Fruit fly (Drosophila melanogaster): ENCODE measurements around the gene opa.

DNA sequence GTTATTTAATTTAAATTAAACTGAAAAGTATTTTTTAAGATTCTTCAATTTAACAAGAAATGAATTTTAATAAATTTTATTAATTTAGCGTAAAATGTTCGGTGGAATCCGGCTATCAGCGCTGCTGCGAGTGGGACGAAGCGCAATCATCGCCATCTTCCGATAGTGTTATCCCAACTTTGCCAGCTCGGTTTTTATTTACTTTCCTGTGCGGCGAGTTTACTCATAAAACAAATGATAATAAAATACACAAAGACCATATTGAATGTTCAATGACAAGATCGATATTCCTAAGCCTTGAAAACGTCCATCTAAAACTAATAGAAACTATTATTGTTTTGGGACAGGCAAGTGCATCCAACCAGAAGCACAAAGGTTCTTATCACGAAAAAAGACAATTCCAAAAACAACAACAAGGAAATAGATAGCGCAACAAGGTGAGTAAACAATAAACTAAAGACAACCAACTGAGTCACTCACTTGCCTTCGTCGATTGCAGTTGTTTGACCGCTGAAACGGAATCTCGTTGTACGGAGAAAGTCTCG, 39.4 kb upstream of the opa start:
- TF ChIP-seq pan (optimal IDR thresholded peaks at IDR 0.05) (no peak), N (GFP tag; optimal IDR thresholded peaks at IDR 0.05) (no peak), brk (GFP tag; optimal IDR thresholded peaks at IDR 0.05) (no peak)
